Worm (Caenorhabditis elegans): ENCODE data around the gene irg-7.

DNA sequence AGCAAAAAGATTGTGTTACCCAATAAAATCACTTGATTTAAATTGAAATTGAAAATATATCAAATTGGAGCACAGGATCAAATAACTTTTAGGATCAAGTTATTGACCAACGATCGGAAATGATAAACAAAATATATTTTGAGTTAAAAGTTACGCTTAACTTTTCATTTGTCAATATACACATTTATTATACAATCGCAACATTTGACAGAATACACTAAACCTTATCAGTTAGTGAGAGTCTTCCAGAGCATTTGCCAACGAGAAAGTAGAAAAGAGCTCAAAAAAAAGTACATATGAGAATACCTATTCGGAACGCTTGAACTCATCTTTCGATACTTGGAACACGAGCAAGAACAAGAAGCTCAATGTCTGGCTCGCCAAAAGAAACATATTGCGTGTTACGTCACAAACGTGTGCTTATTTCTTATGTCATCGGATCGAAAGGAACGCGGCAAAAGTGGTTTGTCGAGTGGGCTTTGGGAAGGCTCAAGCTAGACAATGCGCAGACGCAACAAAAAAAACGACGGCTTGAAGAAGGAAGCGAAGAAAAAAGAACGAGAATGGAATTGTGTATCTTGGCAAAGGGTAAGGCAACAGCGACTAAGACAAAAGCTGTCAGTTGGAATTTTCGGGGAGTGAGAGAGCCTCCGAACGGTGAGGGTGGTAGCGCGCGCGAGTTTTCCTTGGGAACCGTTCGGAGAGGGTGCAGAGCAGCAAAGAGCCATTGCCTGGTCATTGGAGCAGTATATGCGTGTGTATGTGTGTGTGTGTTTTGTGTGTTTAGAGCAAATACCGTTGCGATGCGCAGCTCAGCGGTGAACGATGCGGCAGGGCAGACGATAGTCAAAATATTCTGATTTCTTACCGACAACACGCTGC lies 16.8 kb downstream of the irg-7 start:
- TF ChIP-seq elt-3 (tag; optimal IDR thresholded peaks at IDR 0.05) (no peak), tbx-8 (GFP tag; optimal IDR thresholded peaks at IDR 0.05) (no peak), unc-39 (tag; optimal IDR thresholded peaks at IDR 0.05) (no peak), mab-5 (tag; optimal IDR thresholded peaks at IDR 0.05) (no peak), nhr-28 (tag; optimal IDR thresholded peaks at IDR 0.05) (no peak), ztf-11 (tag; optimal IDR thresholded peaks at IDR 0.05) (no peak), nhr-76 (tag; optimal IDR thresholded peaks at IDR 0.05) (no peak), sem-2 (GFP tag; optimal IDR thresholded peaks at IDR 0.05) (no peak), pha-4 (tag; optimal IDR thresholded peaks at IDR 0.05) (peak; percentile 88), mls-2 (tag; optimal IDR thresholded peaks at IDR 0.05) (no peak), nhr-237 (tag; optimal IDR thresholded peaks at IDR 0.05) (no peak), sptf-1 (tag; optimal IDR thresholded peaks at IDR 0.05) (no peak), unc-62 (GFP tag; optimal IDR thresholded peaks at IDR 0.05) (no peak), lsy-2 (tag; optimal IDR thresholded peaks at IDR 0.05) (no peak)

All from whole organism, mixed stage, embryonic.